Worm (Caenorhabditis elegans) whole organism, late embryonic: ENCODE measurements around the gene F55G7.5.

Source experiments
- C08G9.2 ChIP-seq: sonication (generic microtip); optimal IDR thresholded peaks from 2 replicates; lab custom pipeline; 2016; ENCODE audit warnings: mild to moderate bottlenecking, missing genetic modification characterization, moderate library complexity, missing compliant biosample characterization
- C38D4.7 ChIP-seq: fragments of 200-800 bp; sonication (Bioruptor generic); optimal IDR thresholded peaks from 2 replicates; lab custom pipeline; 2018; ENCODE audit warnings: mild to moderate bottlenecking, missing genetic modification characterization, moderate library complexity, missing compliant biosample characterization
- F13H6.1 ChIP-seq: sonication (generic microtip); optimal IDR thresholded peaks from 2 replicates; lab custom pipeline; 2016; ENCODE audit warnings: missing genetic modification characterization, missing compliant biosample characterization
- T23F11.4 ChIP-seq: fragments of 200-800 bp; sonication (Bioruptor generic); optimal IDR thresholded peaks from 2 replicates; lab custom pipeline; 2018; ENCODE audit warnings: mild to moderate bottlenecking, missing genetic modification characterization, missing compliant biosample characterization
- Y22D7AL.16 ChIP-seq: sonication (generic microtip); optimal IDR thresholded peaks from 2 replicates; lab custom pipeline; 2016; ENCODE audit warnings: missing genetic modification characterization, missing compliant biosample characterization
- ama-1 ChIP-seq: fragments of 150-350 bp; optimal IDR thresholded peaks from 2 replicates; lab custom pipeline; 2014
- ceh-2 ChIP-seq: sonication (generic microtip); optimal IDR thresholded peaks from 2 replicates; lab custom pipeline; 2016; ENCODE audit warnings: missing genotype, missing genetic modification characterization, missing compliant biosample characterization
- ceh-22 ChIP-seq: sonication (generic microtip); optimal IDR thresholded peaks from 2 replicates; lab custom pipeline; 2017; ENCODE audit warnings: missing biosample characterization, missing genetic modification characterization
- ceh-30 ChIP-seq: fragments of 150-350 bp; optimal IDR thresholded peaks from 2 replicates; lab custom pipeline; 2014; ENCODE audit warnings: missing biosample characterization, missing genetic modification characterization
- ceh-48 ChIP-seq: sonication (generic microtip); optimal IDR thresholded peaks from 2 replicates; lab custom pipeline; 2016; ENCODE audit warnings: missing genetic modification characterization, inconsistent platforms, missing compliant biosample characterization
- ceh-6 ChIP-seq: fragments of 200-800 bp; sonication (Bioruptor generic); optimal IDR thresholded peaks from 2 replicates; lab custom pipeline; 2018; ENCODE audit warnings: mild to moderate bottlenecking, missing genetic modification characterization, missing compliant biosample characterization
- ceh-9 ChIP-seq: sonication (generic microtip); optimal IDR thresholded peaks from 2 replicates; lab custom pipeline; 2016; ENCODE audit warnings: mild to moderate bottlenecking, missing genetic modification characterization, inconsistent platforms, missing compliant biosample characterization
- che-1 ChIP-seq: sonication (generic microtip); optimal IDR thresholded peaks from 2 replicates; lab custom pipeline; 2016; ENCODE audit warnings: mild to moderate bottlenecking, missing genetic modification characterization, missing compliant biosample characterization
- dmd-4 ChIP-seq: sonication (generic microtip); optimal IDR thresholded peaks from 2 replicates; lab custom pipeline; 2016; ENCODE audit warnings: borderline replicate concordance, missing genetic modification characterization, missing compliant biosample characterization
- dve-1 ChIP-seq: sonication (generic microtip); optimal IDR thresholded peaks from 2 replicates; lab custom pipeline; 2017; ENCODE audit warnings: antibody characterized with exemption, mild to moderate bottlenecking, missing genetic modification characterization, missing compliant biosample characterization
- eyg-1 ChIP-seq: sonication (generic microtip); optimal IDR thresholded peaks from 2 replicates; lab custom pipeline; 2016; ENCODE audit warnings: missing genotype, missing genetic modification characterization, missing compliant biosample characterization
- fkh-6 ChIP-seq: sonication (generic microtip); optimal IDR thresholded peaks from 2 replicates; lab custom pipeline; 2016; ENCODE audit warnings: missing genetic modification characterization, missing compliant biosample characterization
- gmeb-2 ChIP-seq: sonication (generic microtip); optimal IDR thresholded peaks from 2 replicates; lab custom pipeline; 2016; ENCODE audit warnings: missing genetic modification characterization, inconsistent platforms, missing compliant biosample characterization
- hlh-13 ChIP-seq: fragments of 200-800 bp; sonication (Bioruptor generic); optimal IDR thresholded peaks from 2 replicates; lab custom pipeline; 2018; ENCODE audit warnings: mild to moderate bottlenecking, missing genetic modification characterization, missing compliant biosample characterization
- hlh-15 ChIP-seq: sonication (generic microtip); optimal IDR thresholded peaks from 2 replicates; lab custom pipeline; 2016; ENCODE audit warnings: missing genetic modification characterization, missing compliant biosample characterization
- hlh-30 ChIP-seq: sonication (generic microtip); optimal IDR thresholded peaks from 2 replicates; lab custom pipeline; 2017; ENCODE audit warnings: antibody characterized with exemption, missing genetic modification characterization, missing compliant biosample characterization; ENCODE audit not compliant: insufficient read depth
- hlh-6 ChIP-seq: sonication (generic microtip); optimal IDR thresholded peaks from 2 replicates; lab custom pipeline; 2016; ENCODE audit warnings: missing genotype, missing genetic modification characterization, missing compliant biosample characterization
- hlh-8 ChIP-seq: sonication (generic microtip); optimal IDR thresholded peaks from 2 replicates; lab custom pipeline; 2016; ENCODE audit warnings: missing genotype, missing genetic modification characterization, missing compliant biosample characterization
- lim-6 ChIP-seq: sonication (generic microtip); optimal IDR thresholded peaks from 2 replicates; lab custom pipeline; 2016; ENCODE audit warnings: missing genetic modification characterization, missing compliant biosample characterization
- madf-2 ChIP-seq: sonication (generic microtip); optimal IDR thresholded peaks from 2 replicates; lab custom pipeline; 2017; ENCODE audit warnings: missing genetic modification characterization, missing compliant biosample characterization
- mec-3 ChIP-seq: sonication (generic microtip); optimal IDR thresholded peaks from 2 replicates; lab custom pipeline; 2016; ENCODE audit warnings: borderline replicate concordance, missing genetic modification characterization, missing compliant biosample characterization
- nfya-1 ChIP-seq: sonication (generic microtip); optimal IDR thresholded peaks from 2 replicates; lab custom pipeline; 2017; ENCODE audit warnings: missing genetic modification characterization, mild to moderate bottlenecking, missing compliant biosample characterization, antibody characterized with exemption, moderate library complexity
- nhr-11 ChIP-seq: fragments of 150-350 bp; optimal IDR thresholded peaks from 2 replicates; lab custom pipeline; 2014; ENCODE audit warnings: missing biosample characterization, missing genetic modification characterization
- nhr-232 ChIP-seq: sonication (generic microtip); optimal IDR thresholded peaks from 2 replicates; lab custom pipeline; 2016; ENCODE audit warnings: missing genetic modification characterization, missing compliant biosample characterization
- pat-9 ChIP-seq: fragments of 200-800 bp; sonication (Bioruptor generic); optimal IDR thresholded peaks from 2 replicates; lab custom pipeline; 2018; ENCODE audit warnings: mild to moderate bottlenecking, missing genetic modification characterization, moderate library complexity, missing compliant biosample characterization
- pax-1 ChIP-seq: fragments of 150-350 bp; optimal IDR thresholded peaks from 2 replicates; lab custom pipeline; 2014; ENCODE audit warnings: missing biosample characterization, missing genetic modification characterization
- pha-2 ChIP-seq: sonication (generic microtip); optimal IDR thresholded peaks from 2 replicates; lab custom pipeline; 2017; ENCODE audit warnings: mild to moderate bottlenecking, missing genetic modification characterization, missing compliant biosample characterization
- pha-4 ChIP-seq: fragments of 150-350 bp; optimal IDR thresholded peaks from 2 replicates; lab custom pipeline; 2018; ENCODE audit warnings: missing biosample characterization, missing genetic modification reagents, missing genetic modification characterization
- pqm-1 ChIP-seq: sonication (generic microtip); optimal IDR thresholded peaks from 2 replicates; lab custom pipeline; 2016; ENCODE audit warnings: missing genetic modification characterization, missing compliant biosample characterization
- rnt-1 ChIP-seq: sonication (generic microtip); optimal IDR thresholded peaks from 2 replicates; lab custom pipeline; 2016; ENCODE audit warnings: missing genetic modification characterization, missing compliant biosample characterization
- tbx-2 ChIP-seq: sonication (generic microtip); optimal IDR thresholded peaks from 2 replicates; lab custom pipeline; 2016; ENCODE audit warnings: missing genetic modification characterization, missing compliant biosample characterization
- tbx-7 ChIP-seq: sonication (generic microtip); optimal IDR thresholded peaks from 2 replicates; lab custom pipeline; 2016; ENCODE audit warnings: missing genotype, missing genetic modification characterization, missing compliant biosample characterization
- unc-55 ChIP-seq: sonication (generic microtip); optimal IDR thresholded peaks from 2 replicates; lab custom pipeline; 2017; ENCODE audit warnings: missing biosample characterization, missing genetic modification reagents, missing genetic modification characterization
- unc-86 ChIP-seq: sonication (generic microtip); optimal IDR thresholded peaks from 2 replicates; lab custom pipeline; 2016; ENCODE audit warnings: missing genetic modification characterization, missing compliant biosample characterization
- zip-5 ChIP-seq: sonication (generic microtip); optimal IDR thresholded peaks from 2 replicates; lab custom pipeline; 2016; ENCODE audit warnings: missing genetic modification characterization, missing compliant biosample characterization

F55G7.5 gene

DNA sequence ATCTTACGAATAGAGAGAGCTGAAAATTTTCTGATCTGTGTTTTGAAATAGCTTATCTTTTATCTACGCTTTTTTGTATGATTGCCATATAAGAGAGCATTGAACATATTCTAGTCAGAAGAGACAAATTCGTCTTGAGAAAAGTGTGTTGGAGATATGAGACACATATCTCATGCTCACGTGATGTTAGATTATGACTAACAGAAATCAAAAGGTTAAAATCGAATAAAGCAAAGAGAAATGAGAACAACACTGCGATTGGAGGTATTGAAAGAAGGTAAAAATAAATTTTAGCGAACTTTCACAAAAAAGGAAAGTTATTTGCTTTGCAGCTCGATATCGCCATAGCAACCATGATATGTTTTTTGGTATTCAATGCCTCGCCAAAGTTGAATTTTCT lies 43.3 kb upstream of the F55G7.5 start, which contains the start of gene nhr-167:
Gene nhr-167, minus strand, starts transcription at position 21 of the 400 bp plus-strand sequence.
- TF ChIP-seq tbx-7 (tag; lab: Kevin White, UChicago) (no peak), lim-6 (tag; lab: Kevin White, UChicago) (no peak), eyg-1 (no peak), ceh-30 (tag; lab: Kevin White, UChicago) (no peak), dve-1 (tag; lab: Kevin White, UChicago) (no peak), unc-55 (GFP tag; lab: Kevin White, UChicago) (no peak), nhr-232 (tag; lab: Kevin White, UChicago) (no peak), T23F11.4 (no peak), hlh-8 (tag; lab: Kevin White, UChicago) (no peak), fkh-6 (tag; lab: Kevin White, UChicago) (no peak), F13H6.1 (tag; lab: Kevin White, UChicago) (no peak), gmeb-2 (no peak), mec-3 (tag; lab: Kevin White, UChicago) (no peak), che-1 (tag; lab: Kevin White, UChicago) (no peak), madf-2 (tag; lab: Kevin White, UChicago) (no peak), hlh-15 (no peak), C38D4.7 (GFP tag; lab: Kevin White, UChicago) (no peak)

DNA sequence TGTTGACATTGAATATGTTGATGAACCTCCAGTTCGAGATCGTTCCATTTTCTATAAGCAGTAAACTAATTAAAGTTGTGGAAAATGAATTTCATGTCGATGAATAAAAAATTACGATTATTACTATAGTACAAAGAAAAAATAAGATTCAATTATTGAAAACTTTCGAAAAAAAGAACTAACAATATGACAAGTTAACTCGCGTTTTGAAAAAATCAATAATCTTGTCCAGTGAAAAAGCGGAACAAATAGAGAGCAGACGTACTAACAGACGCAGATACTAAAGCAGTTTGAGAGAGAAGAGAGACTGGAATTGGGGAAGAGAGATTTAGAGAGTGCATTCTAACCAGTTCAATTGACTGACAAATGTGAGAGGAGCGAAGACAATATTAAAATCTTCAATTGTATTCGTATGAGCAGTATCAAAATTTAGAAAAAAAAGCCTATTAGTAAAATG lies 35.9 kb upstream of the F55G7.5 start, which contains the start of gene set-6:
Gene set-6, minus strand, starts transcription at position 51 of the 457 bp plus-strand sequence.
- TF ChIP-seq pat-9: no peak
- TF ChIP-seq rnt-1 (tag; lab: Kevin White, UChicago): no peak
- no peak for TF ChIP-seq madf-2 (tag; lab: Kevin White, UChicago)
- TF ChIP-seq nhr-11: no peak
- TF ChIP-seq ceh-48 (tag; lab: Kevin White, UChicago): peak; percentile 84
- TF ChIP-seq ceh-22 (tag; lab: Kevin White, UChicago): no peak
- TF ChIP-seq nfya-1 (tag; lab: Kevin White, UChicago): peak; percentile 8
- TF ChIP-seq pax-1 (tag; lab: Kevin White, UChicago): no peak

DNA sequence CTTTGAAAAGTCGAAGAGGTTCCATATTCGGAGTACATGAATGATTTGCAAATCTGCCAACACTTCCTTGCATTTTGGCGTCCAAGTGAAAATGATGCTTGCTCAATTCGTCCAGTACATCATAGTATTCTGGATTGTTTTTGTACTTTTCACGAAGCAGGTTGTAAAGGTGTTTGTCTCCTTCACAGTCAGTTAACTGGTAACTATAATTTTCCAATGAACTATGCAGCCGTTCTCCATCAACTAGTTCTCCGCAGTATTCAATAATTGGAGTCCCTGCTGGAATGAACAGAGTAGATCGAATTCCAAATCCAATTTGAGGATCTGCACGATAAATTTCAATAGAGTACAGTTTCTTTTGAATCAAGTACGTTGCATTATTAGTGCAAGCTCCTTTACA lies 32.6 kb upstream of the F55G7.5 start:
- TF ChIP-seq T23F11.4 (no peak), lim-6 (tag; lab: Kevin White, UChicago) (no peak), Y22D7AL.16 (tag; lab: Kevin White, UChicago) (no peak), pqm-1 (tag; lab: Kevin White, UChicago) (no peak), pha-2 (tag; lab: Kevin White, UChicago) (no peak), pat-9 (no peak), hlh-13 (GFP tag; lab: Kevin White, UChicago) (no peak), tbx-7 (tag; lab: Kevin White, UChicago) (no peak), C08G9.2 (no peak), ceh-6 (no peak), dmd-4 (tag; lab: Kevin White, UChicago) (no peak), rnt-1 (tag; lab: Kevin White, UChicago) (no peak)
- TF ChIP-seq, all 69 proteins: peak for 0

- no peak for TF ChIP-seq dve-1 (tag; lab: Kevin White, UChicago)
- no peak for TF ChIP-seq pha-2 (tag; lab: Kevin White, UChicago)
Observed at ce11 chrX:11969554-11969953, 30.8 kb upstream of the F55G7.5 start.

- TF ChIP-seq rnt-1 (tag; lab: Kevin White, UChicago) (no peak), ceh-30 (tag; lab: Kevin White, UChicago) (no peak), hlh-30 (tag; lab: Kevin White, UChicago) (no peak), pha-4 (tag; lab: Kevin White, UChicago) (no peak), tbx-7 (tag; lab: Kevin White, UChicago) (no peak), T23F11.4 (no peak), ceh-9 (tag; lab: Kevin White, UChicago) (no peak), unc-86 (tag; lab: Kevin White, UChicago) (no peak), ceh-2 (tag; lab: Kevin White, UChicago) (no peak), gmeb-2 (no peak), ceh-22 (tag; lab: Kevin White, UChicago) (no peak), ama-1 (lab: Kevin White, UChicago) (no peak), zip-5 (no peak), che-1 (tag; lab: Kevin White, UChicago) (no peak), tbx-2 (tag; lab: Kevin White, UChicago) (no peak), nfya-1 (tag; lab: Kevin White, UChicago) (no peak), hlh-6 (no peak)
Observed at ce11 chrX:11969085-11969484, 30.4 kb upstream of the F55G7.5 start.
